Fruit fly (Drosophila melanogaster) whole organism, pupa: ENCODE measurements around the gene CG13937.

Source experiments
- CG10348 ChIP-seq: fragments of 200-800 bp; sonication (Bioruptor generic); IDR thresholded peaks from 2 replicates; pipeline ENCODE4 v1.3.6; 2022; ENCODE audit warnings: missing biosample characterization, missing genetic modification characterization
- CG12605 ChIP-seq: fragments of 200-800 bp; sonication (Bioruptor generic); IDR thresholded peaks from 2 replicates; pipeline ENCODE4 v1.3.6; 2022; ENCODE audit warnings: missing biosample characterization, missing genetic modification characterization
- CG13204 ChIP-seq: fragments of 200-800 bp; sonication (Bioruptor generic); optimal IDR thresholded peaks from 2 replicates; lab custom pipeline; 2018; ENCODE audit warnings: missing biosample characterization, mild to moderate bottlenecking, missing genetic modification characterization, moderate library complexity
- CG14655 ChIP-seq: fragments of 200-800 bp; sonication (Bioruptor generic); optimal IDR thresholded peaks from 3 replicates; lab custom pipeline; 2017; ENCODE audit warnings: mild to moderate bottlenecking, missing biosample characterization, missing genetic modification reagents, missing genetic modification characterization
- CG15710 ChIP-seq: fragments of 200-800 bp; sonication (Bioruptor generic); optimal IDR thresholded peaks from 2 replicates; lab custom pipeline; 2018; ENCODE audit warnings: missing biosample characterization, mild to moderate bottlenecking, missing genetic modification characterization, moderate library complexity
- CG17806 ChIP-seq: fragments of 200-800 bp; sonication (Bioruptor generic); optimal IDR thresholded peaks from 2 replicates; lab custom pipeline; 2018; ENCODE audit warnings: missing biosample characterization, mild to moderate bottlenecking, missing genetic modification characterization, moderate library complexity
- CG32121 ChIP-seq: fragments of 200-800 bp; sonication (Bioruptor generic); IDR thresholded peaks from 2 replicates; pipeline ENCODE4 v1.3.6; 2022; ENCODE audit warnings: missing biosample characterization, missing genetic modification characterization
- CG34367 ChIP-seq: fragments of 200-800 bp; sonication (Bioruptor generic); optimal IDR thresholded peaks from 2 replicates; lab custom pipeline; 2018; ENCODE audit warnings: missing biosample characterization, mild to moderate bottlenecking, missing genetic modification characterization
- CG4496 ChIP-seq: fragments of 200-800 bp; sonication (Bioruptor generic); IDR thresholded peaks from 3 replicates; pipeline ENCODE4 v1.3.6; 2022; ENCODE audit warnings: missing biosample characterization, missing genetic modification characterization
- CG8159 ChIP-seq: fragments of 200-800 bp; sonication (Bioruptor generic); optimal IDR thresholded peaks from 3 replicates; lab custom pipeline; 2018; ENCODE audit warnings: missing biosample characterization, mild to moderate bottlenecking, missing genetic modification characterization, moderate library complexity
- CG8301 ChIP-seq: fragments of 200-800 bp; sonication (Bioruptor generic); optimal IDR thresholded peaks from 2 replicates; lab custom pipeline; 2018; ENCODE audit warnings: missing biosample characterization, mild to moderate bottlenecking, missing genetic modification characterization
- CG9948 ChIP-seq: fragments of 200-800 bp; sonication (Bioruptor generic); optimal IDR thresholded peaks from 2 replicates; lab custom pipeline; 2018; ENCODE audit warnings: missing biosample characterization, mild to moderate bottlenecking, missing genetic modification characterization, moderate library complexity
- D1 ChIP-seq: fragments of 200-800 bp; sonication (Bioruptor generic); optimal IDR thresholded peaks from 2 replicates; lab custom pipeline; 2018; ENCODE audit warnings: missing biosample characterization, mild to moderate bottlenecking, missing genetic modification characterization, moderate library complexity
- EcR ChIP-seq: fragments of 200-800 bp; sonication (Bioruptor generic); optimal IDR thresholded peaks from 3 replicates; lab custom pipeline; 2019; ENCODE audit warnings: missing biosample characterization, missing genetic modification characterization, mild to moderate bottlenecking, moderate library complexity, missing genetic modification reagents
- Ets98B ChIP-seq: fragments of 200-800 bp; sonication (Bioruptor generic); IDR thresholded peaks from 2 replicates; pipeline ENCODE4 v1.3.6; 2022; ENCODE audit warnings: missing biosample characterization, missing genetic modification characterization
- Pif1A ChIP-seq: fragments of 200-800 bp; sonication (Bioruptor generic); optimal IDR thresholded peaks from 3 replicates; lab custom pipeline; 2016; ENCODE audit warnings: missing biosample characterization, missing genetic modification characterization
- Pif1B ChIP-seq: fragments of 200-800 bp; sonication (Bioruptor generic); optimal IDR thresholded peaks from 3 replicates; lab custom pipeline; 2016; ENCODE audit warnings: missing biosample characterization, missing genetic modification characterization
- Snoo ChIP-seq: fragments of 200-800 bp; sonication (Bioruptor generic); optimal IDR thresholded peaks from 3 replicates; lab custom pipeline; 2017; ENCODE audit warnings: missing biosample characterization, mild to moderate bottlenecking, missing genetic modification characterization, inconsistent platforms
- fd96Ca ChIP-seq: fragments of 200-800 bp; sonication (Bioruptor generic); IDR thresholded peaks from 3 replicates; pipeline ENCODE4 v1.3.6; 2022; ENCODE audit warnings: missing biosample characterization, missing genetic modification characterization
- gl ChIP-seq: fragments of 200-800 bp; sonication (Bioruptor generic); optimal IDR thresholded peaks from 2 replicates; lab custom pipeline; 2018; ENCODE audit warnings: missing biosample characterization, mild to moderate bottlenecking, missing genetic modification characterization
- rn ChIP-seq: fragments of 200-800 bp; sonication (Bioruptor generic); IDR thresholded peaks from 2 replicates; pipeline ENCODE4 v1.3.6; 2022; ENCODE audit warnings: missing biosample characterization, missing genetic modification characterization

The CG13937 gene

dm6 chr3L:1882868-1883554 lies at the start of gene CG13937:
CG13937 (minus strand) TSS chr3L:1883041.
- TF ChIP-seq Ets98B (GFP tag; lab: Robert Waterston, UW): no peak

- TF ChIP-seq fd96Ca (GFP tag; lab: Robert Waterston, UW) (no peak), rn (GFP tag; lab: Robert Waterston, UW) (no peak), gl (no peak), CG4496 (GFP tag; lab: Robert Waterston, UW) (no peak), CG34367 (tag; lab: Kevin White, UChicago) (no peak), Snoo (no peak), CG15710 (tag; lab: Kevin White, UChicago) (no peak), Ets98B (GFP tag; lab: Robert Waterston, UW) (no peak), CG12605 (GFP tag; lab: Robert Waterston, UW) (no peak), CG17806 (no peak), CG9948 (tag; lab: Kevin White, UChicago) (no peak), EcR (GFP tag; lab: Kevin White, UChicago) (no peak)
These were observed 46.1 kb upstream of the CG13937 start for dm6 chr3L:1928959-1929358.

dm6 chr3L:1920943-1921342 lies 38.1 kb upstream of the CG13937 start, which contains the start of gene Dbx:
Dbx (plus strand) TSS chr3L:1921307.
- TF ChIP-seq CG9948 (tag; lab: Kevin White, UChicago): no peak
- TF ChIP-seq CG34367 (tag; lab: Kevin White, UChicago): no peak
- no peak for TF ChIP-seq rn (GFP tag; lab: Robert Waterston, UW)
- no peak for TF ChIP-seq CG14655 (GFP tag; lab: Kevin White, UChicago)
- no peak for TF ChIP-seq EcR (GFP tag; lab: Kevin White, UChicago)
- TF ChIP-seq CG15710 (tag; lab: Kevin White, UChicago): no peak
- TF ChIP-seq CG4496 (GFP tag; lab: Robert Waterston, UW): no peak
- no peak for TF ChIP-seq fd96Ca (GFP tag; lab: Robert Waterston, UW)
- no peak for TF ChIP-seq Ets98B (GFP tag; lab: Robert Waterston, UW)
- no peak for TF ChIP-seq gl
- TF ChIP-seq Pif1B (GFP tag; lab: Kevin White, UChicago): no peak
- TF ChIP-seq Pif1A: no peak

- TF ChIP-seq CG14655 (GFP tag; lab: Kevin White, UChicago): no peak
- TF ChIP-seq Snoo: no peak
- no peak for TF ChIP-seq CG9948 (tag; lab: Kevin White, UChicago)
- TF ChIP-seq Pif1B (GFP tag; lab: Kevin White, UChicago): no peak
- TF ChIP-seq D1 (tag; lab: Kevin White, UChicago): no peak
- TF ChIP-seq CG10348 (GFP tag; lab: Robert Waterston, UW): no peak
- no peak for TF ChIP-seq CG8301
- TF ChIP-seq gl: no peak
These were observed 37.2 kb upstream of the CG13937 start for dm6 chr3L:1920051-1920450.

- no peak for TF ChIP-seq D1 (tag; lab: Kevin White, UChicago)
- TF ChIP-seq CG10348 (GFP tag; lab: Robert Waterston, UW): no peak
- no peak for TF ChIP-seq CG17806
- TF ChIP-seq CG32121: no peak
- TF ChIP-seq CG8159: no peak
- no peak for TF ChIP-seq CG13204
- TF ChIP-seq Pif1B (GFP tag; lab: Kevin White, UChicago): no peak
- TF ChIP-seq Pif1A: no peak
- TF ChIP-seq rn (GFP tag; lab: Robert Waterston, UW): no peak
- no peak for TF ChIP-seq gl
- TF ChIP-seq CG12605 (GFP tag; lab: Robert Waterston, UW): no peak
- TF ChIP-seq CG34367 (tag; lab: Kevin White, UChicago): no peak
- no peak for TF ChIP-seq CG14655 (GFP tag; lab: Kevin White, UChicago)
- TF ChIP-seq Ets98B (GFP tag; lab: Robert Waterston, UW): no peak
These were observed 33.8 kb upstream of the CG13937 start for dm6 chr3L:1916617-1917016.

- TF ChIP-seq D1 (tag; lab: Kevin White, UChicago) (no peak), fd96Ca (GFP tag; lab: Robert Waterston, UW) (no peak), CG34367 (tag; lab: Kevin White, UChicago) (no peak), CG15710 (tag; lab: Kevin White, UChicago) (no peak), CG32121 (no peak), CG12605 (GFP tag; lab: Robert Waterston, UW) (no peak), CG17806 (no peak), Pif1B (GFP tag; lab: Kevin White, UChicago) (no peak), rn (GFP tag; lab: Robert Waterston, UW) (no peak)
- TF ChIP-seq, all 21 proteins: peak for 0
These were observed 31.8 kb upstream of the CG13937 start for dm6 chr3L:1914668-1915067.

DNA sequence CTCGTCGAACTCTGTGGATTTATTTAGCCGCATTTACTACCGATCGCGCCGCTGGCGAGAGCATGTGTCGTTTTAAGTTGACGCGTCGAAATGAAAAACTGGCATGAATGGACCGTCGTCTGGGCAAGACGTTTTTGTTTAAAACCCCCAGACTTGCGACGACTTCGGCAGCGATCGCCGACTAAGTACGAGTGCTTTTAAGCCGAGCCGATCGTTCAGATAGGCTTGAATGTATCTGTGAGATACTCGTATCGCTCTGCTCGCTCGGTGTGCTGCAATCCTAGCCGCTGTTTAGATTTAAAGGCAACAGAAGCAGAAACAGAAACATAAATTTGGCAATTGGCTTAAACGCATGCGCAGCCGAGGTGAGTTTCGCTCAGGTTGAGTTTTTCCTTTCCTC lies 27.3 kb upstream of the CG13937 start, which contains the start of gene dsb:
TSS of gene dsb (minus strand) at position 91 of the 400 bp plus-strand sequence.
- TF ChIP-seq Snoo: no peak
- peak; percentile 7 for TF ChIP-seq CG13204
